Fruit fly (Drosophila melanogaster): ENCODE measurements around the gene CG4393.

DNA sequence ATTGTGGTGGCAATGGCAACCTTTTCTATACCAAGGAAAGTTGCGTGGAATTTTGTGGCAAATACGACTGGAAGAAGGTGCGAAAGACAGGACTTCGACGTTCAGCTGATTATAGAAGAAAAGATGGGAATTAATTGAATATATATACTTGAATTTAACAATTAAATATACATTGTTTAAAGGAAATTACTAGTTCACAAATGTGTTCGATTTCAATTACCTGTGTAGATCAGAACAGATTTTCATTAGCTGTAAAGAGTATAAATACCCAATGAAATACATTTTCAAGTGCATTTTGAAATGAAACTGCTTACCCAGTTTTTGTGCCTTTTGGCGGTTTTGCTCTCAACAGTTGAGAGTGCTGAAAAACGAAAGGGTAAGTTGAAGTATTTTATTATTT, 11.2 kb downstream of the CG4393 start, which contains the start of gene CG42828:
- TF ChIP-seq psq (optimal IDR thresholded peaks at IDR 0.05) (no peak), EcR (GFP tag; optimal IDR thresholded peaks at IDR 0.05) (no peak), CG8478 (optimal IDR thresholded peaks at IDR 0.05) (no peak), Dll (optimal IDR thresholded peaks at IDR 0.05) (no peak)

Data from whole organism.